Fruit fly (Drosophila melanogaster): Measurements from ENCODE around the gene Nha1.

Gene Nha1

dm6 chr2L:6907761-6908160, 37.6 kb upstream of the Nha1 start, which contains the start of the genes Polr1F and Rat1 (continued):
- TF ChIP-seq eyg (GFP tag; optimal IDR thresholded peaks at IDR 0.05) (no peak), Xbp1 (GFP tag; optimal IDR thresholded peaks at IDR 0.05) (peak; percentile 50), otp (GFP tag; IDR thresholded peaks at IDR 0.05) (no peak), sna (GFP tag; IDR thresholded peaks at IDR 0.05; ENCODE audit: partially characterized antibody) (no peak), CG1024 (GFP tag; IDR thresholded peaks at IDR 0.05) (no peak), klu (GFP tag; IDR thresholded peaks at IDR 0.05) (no peak), CG34224 (GFP tag; IDR thresholded peaks at IDR 0.05; ENCODE audit: partially characterized antibody) (0 out of 3 replicates have a peak, but pooled peaks have one; percentile 18), Camta (GFP tag; optimal IDR thresholded peaks at IDR 0.05) (peak; percentile 28), Sry-δ (GFP tag; optimal IDR thresholded peaks at IDR 0.05) (peak; percentile 30), CG11247 (GFP tag; IDR thresholded peaks at IDR 0.05) (no peak), Aef1 (GFP tag; IDR thresholded peaks at IDR 0.05) (no peak), vfl (GFP tag; optimal IDR thresholded peaks at IDR 0.05) (peak; percentile 31), CG13624 (GFP tag; optimal IDR thresholded peaks at IDR 0.05) (peak; percentile 27), crol (GFP tag; IDR thresholded peaks at IDR 0.05) (no peak), Chrac-16 (GFP tag; optimal IDR thresholded peaks at IDR 0.05) (peak; percentile 40), CG17186 (GFP tag; optimal IDR thresholded peaks at IDR 0.05) (peak; percentile 28), Dip3 (GFP tag; optimal IDR thresholded peaks at IDR 0.05) (peak; percentile 0), CG7357 (GFP tag; IDR thresholded peaks at IDR 0.05) (no peak), Ets65A (GFP tag) (peak; percentile 39), chif (GFP tag; optimal IDR thresholded peaks at IDR 0.05) (peak in 1 of 2 experiments; percentile 31), Hr39 (optimal IDR thresholded peaks at IDR 0.05) (no peak), Eip74EF (GFP tag; optimal IDR thresholded peaks at IDR 0.05) (no peak), lmd (GFP tag; IDR thresholded peaks at IDR 0.05) (0 out of 2 replicates have a peak, but pooled peaks have one; percentile 8), CG15479 (GFP tag; optimal IDR thresholded peaks at IDR 0.05) (no peak), CG12219 (GFP tag; optimal IDR thresholded peaks at IDR 0.05) (no peak), gt (GFP tag; IDR thresholded peaks at IDR 0.05) (no peak), onecut (GFP tag; IDR thresholded peaks at IDR 0.05) (no peak), Scr (GFP tag; IDR thresholded peaks at IDR 0.05; ENCODE audit: partially characterized antibody) (no peak), CG7271 (tag; optimal IDR thresholded peaks at IDR 0.05) (no peak), Stat92E (GFP tag; optimal IDR thresholded peaks at IDR 0.05) (peak in 1 of 3 experiments; percentile 12), ewg (GFP tag; optimal IDR thresholded peaks at IDR 0.05) (peak; percentile 17), CG6765 (GFP tag; optimal IDR thresholded peaks at IDR 0.05) (no peak), CG9797 (GFP tag; optimal IDR thresholded peaks at IDR 0.05) (peak; percentile 90), trem (tag; optimal IDR thresholded peaks at IDR 0.05) (peak; percentile 79), YL-1 (GFP tag; optimal IDR thresholded peaks at IDR 0.05) (peak; percentile 81), CG4424 (GFP tag; optimal IDR thresholded peaks at IDR 0.05) (peak; percentile 19), CG9932 (GFP tag; IDR thresholded peaks at IDR 0.05) (no peak; the same call in 1 of the 2 replicates), Lpt (GFP tag; optimal IDR thresholded peaks at IDR 0.05) (no peak), CG32772 (GFP tag; IDR thresholded peaks at IDR 0.05) (no peak), ham (GFP tag; IDR thresholded peaks at IDR 0.05) (no peak), CG17829 (tag; optimal IDR thresholded peaks at IDR 0.05) (peak; percentile 63), CG17359 (tag; optimal IDR thresholded peaks at IDR 0.05) (no peak), CG13287 (GFP tag; IDR thresholded peaks at IDR 0.05; ENCODE audit: partially characterized antibody) (peak; percentile 54; the same call in 1 of the 2 replicates), B-H1 (GFP tag; IDR thresholded peaks at IDR 0.05) (no peak), CG4730 (GFP tag; IDR thresholded peaks at IDR 0.05) (no peak), kni (GFP tag; optimal IDR thresholded peaks at IDR 0.05) (no peak), p53 (GFP tag; optimal IDR thresholded peaks at IDR 0.05) (no peak), CG2712 (tag; optimal IDR thresholded peaks at IDR 0.05) (no peak), Hr3 (GFP tag; optimal IDR thresholded peaks at IDR 0.05) (peak; percentile 13), en (GFP tag; optimal IDR thresholded peaks at IDR 0.05) (no peak), Dp (GFP tag; optimal IDR thresholded peaks at IDR 0.05) (peak; percentile 53), CG13424 (tag; optimal IDR thresholded peaks at IDR 0.05) (peak; percentile 13)
